Worm (Caenorhabditis elegans): Measurements from ENCODE around the gene ins-8.

DNA sequence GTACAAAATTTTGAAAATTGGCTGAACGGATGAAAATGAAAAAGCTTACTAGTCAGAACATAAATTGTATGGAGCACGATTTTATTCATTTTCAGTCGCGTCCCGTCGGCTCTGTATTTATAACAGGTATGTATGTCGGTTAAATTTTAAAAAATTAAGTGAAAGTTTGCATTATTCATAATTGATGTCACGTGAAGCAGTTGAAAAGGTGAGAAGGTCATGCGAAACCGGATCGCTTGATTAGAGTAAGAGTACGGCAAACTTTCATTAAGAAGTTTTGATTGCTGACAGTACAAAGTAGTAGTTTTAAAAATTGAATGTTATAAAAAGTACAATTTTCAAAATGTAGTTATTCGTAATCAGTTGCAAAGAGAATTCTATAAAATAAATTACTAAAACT, 7.5 kb downstream of the ins-8 start:
- TF ChIP-seq nhr-76 (tag; optimal IDR thresholded peaks at IDR 0.05) (no peak), elt-2 (tag; optimal IDR thresholded peaks at IDR 0.05) (no peak)

All from whole organism, L3 larva.